Fruit fly (Drosophila melanogaster) whole organism, embryonic: Measurements from ENCODE around the gene NELF-B.
A peak's percentile ranks its signal among the peaks of the same experiment; 100 is the strongest.

Source experiments
- Aef1 ChIP-seq: fragments of 200-800 bp; sonication (Bioruptor generic); IDR thresholded peaks from 3 replicates; pipeline ENCODE4 v1.3.6; 2022; ENCODE audit warnings: missing biosample characterization, missing genetic modification characterization
- CG10321 ChIP-seq: fragments of 200-800 bp; sonication (Bioruptor generic); IDR thresholded peaks from 2 replicates; pipeline ENCODE4 v1.3.6; 2022; ENCODE audit warnings: missing biosample characterization, missing genetic modification characterization
- CG11696 ChIP-seq: fragments of 200-800 bp; sonication (Bioruptor generic); IDR thresholded peaks from 2 replicates; pipeline ENCODE4 v1.3.6; 2022; ENCODE audit warnings: missing biosample characterization, missing genetic modification characterization
- CG12219 ChIP-seq: fragments of 200-800 bp; sonication (Bioruptor generic); optimal IDR thresholded peaks from 3 replicates; lab custom pipeline; 2018; ENCODE audit warnings: missing biosample characterization, mild to moderate bottlenecking, missing genetic modification characterization
- CG15696 ChIP-seq: fragments of 200-800 bp; sonication (Bioruptor generic); optimal IDR thresholded peaks from 2 replicates; lab custom pipeline; 2019; ENCODE audit warnings: missing biosample characterization, mild to moderate bottlenecking, missing genetic modification characterization, moderate library complexity
- CG1603 ChIP-seq: fragments of 200-800 bp; sonication (Bioruptor generic); optimal IDR thresholded peaks from 2 replicates; lab custom pipeline; 2019; ENCODE audit warnings: missing biosample characterization, mild to moderate bottlenecking, missing genetic modification characterization, moderate library complexity
- CG16813 ChIP-seq: fragments of 200-800 bp; sonication (Bioruptor generic); IDR thresholded peaks from 3 replicates; pipeline ENCODE4 v1.3.6; 2022; ENCODE audit warnings: missing biosample characterization, missing genetic modification characterization; ENCODE audit not compliant: partially characterized antibody
- CG17359 ChIP-seq: fragments of 200-800 bp; sonication (Bioruptor generic); optimal IDR thresholded peaks from 3 replicates; lab custom pipeline; 2018; ENCODE audit warnings: missing biosample characterization, mild to moderate bottlenecking, missing genetic modification characterization, moderate library complexity
- CG18011 ChIP-seq: fragments of 200-800 bp; sonication (Bioruptor generic); optimal IDR thresholded peaks from 2 replicates; lab custom pipeline; 2017; ENCODE audit warnings: missing biosample characterization, missing genetic modification characterization, mild to moderate bottlenecking, moderate library complexity, missing genotype
- CG18764 ChIP-seq: fragments of 200-800 bp; sonication (Bioruptor generic); optimal IDR thresholded peaks from 3 replicates; lab custom pipeline; 2016; ENCODE audit warnings: missing biosample characterization, missing genetic modification characterization
- CG2199 ChIP-seq: fragments of 200-800 bp; sonication (Bioruptor generic); IDR thresholded peaks from 3 replicates; pipeline ENCODE4 v1.3.6; 2022; ENCODE audit warnings: missing biosample characterization, missing genetic modification characterization
- CG2875 ChIP-seq: fragments of 200-800 bp; sonication (Bioruptor generic); optimal IDR thresholded peaks from 2 replicates; lab custom pipeline; 2017; ENCODE audit warnings: missing biosample characterization, mild to moderate bottlenecking, missing genetic modification characterization, missing genetic modification reagents
- CG3995 ChIP-seq: fragments of 200-800 bp; sonication (Bioruptor generic); optimal IDR thresholded peaks from 3 replicates; lab custom pipeline; 2016; ENCODE audit warnings: missing biosample characterization, missing genetic modification characterization
- CG4617 ChIP-seq: fragments of 200-800 bp; sonication (Bioruptor generic); optimal IDR thresholded peaks from 3 replicates; lab custom pipeline; 2016; ENCODE audit warnings: missing biosample characterization, missing genetic modification characterization, borderline replicate concordance
- CG8281 ChIP-seq: fragments of 200-800 bp; sonication (Bioruptor generic); optimal IDR thresholded peaks from 2 replicates; lab custom pipeline; 2018; ENCODE audit warnings: missing biosample characterization, mild to moderate bottlenecking, missing genetic modification characterization, moderate library complexity
- CG8924 ChIP-seq: fragments of 200-800 bp; optimal IDR thresholded peaks from 3 replicates; lab custom pipeline; 2019; ENCODE audit warnings: missing biosample characterization, mild to moderate bottlenecking, missing genetic modification characterization, moderate library complexity
- CG9797 ChIP-seq: fragments of 200-800 bp; sonication (Bioruptor generic); optimal IDR thresholded peaks from 3 replicates; lab custom pipeline; 2018; ENCODE audit warnings: missing biosample characterization, mild to moderate bottlenecking, missing genetic modification characterization
- ERR ChIP-seq: fragments of 200-800 bp; sonication (Bioruptor generic); optimal IDR thresholded peaks from 2 replicates; lab custom pipeline; 2016; ENCODE audit warnings: missing biosample characterization, missing genetic modification characterization
- Jarid2 ChIP-seq: fragments of 200-800 bp; sonication (Bioruptor generic); optimal IDR thresholded peaks from 3 replicates; lab custom pipeline; 2017; ENCODE audit warnings: mild to moderate bottlenecking, missing biosample characterization, missing genetic modification reagents, missing genetic modification characterization
- MESR4 ChIP-seq: fragments of 200-800 bp; sonication (Bioruptor generic); optimal IDR thresholded peaks from 2 replicates; lab custom pipeline; 2018; ENCODE audit warnings: missing biosample characterization, mild to moderate bottlenecking, missing genetic modification characterization, moderate library complexity
- MTF-1 ChIP-seq: fragments of 200-800 bp; sonication (Bioruptor generic); optimal IDR thresholded peaks from 2 replicates; lab custom pipeline; 2018; ENCODE audit warnings: missing biosample characterization, mild to moderate bottlenecking, missing genetic modification characterization, borderline replicate concordance
- Med ChIP-seq: fragments of 200-800 bp; sonication (Bioruptor generic); peaks from one replicate; lab custom pipeline; 2016; ENCODE audit warnings: missing biosample characterization, missing genetic modification characterization, mild to moderate bottlenecking, inconsistent platforms, moderate library complexity
- Mrtf ChIP-seq: fragments of 200-800 bp; sonication (Bioruptor generic); IDR thresholded peaks from 3 replicates; pipeline ENCODE4 v1.3.6; 2022; ENCODE audit warnings: missing biosample characterization, missing genetic modification characterization
- NC2β ChIP-seq: fragments of 200-800 bp; sonication (Bioruptor generic); optimal IDR thresholded peaks from 2 replicates; lab custom pipeline; 2016; ENCODE audit warnings: missing biosample characterization, missing genetic modification characterization
- Oli ChIP-seq: fragments of 200-800 bp; sonication (Bioruptor generic); optimal IDR thresholded peaks from 2 replicates; lab custom pipeline; 2018; ENCODE audit warnings: missing biosample characterization, mild to moderate bottlenecking, missing genetic modification characterization, moderate library complexity
- Optix ChIP-seq: fragments of 200-800 bp; sonication (Bioruptor generic); IDR thresholded peaks from 3 replicates; pipeline ENCODE4 v1.3.6; 2022; ENCODE audit warnings: missing biosample characterization, missing genetic modification characterization
- Pdp1 ChIP-seq, 2 experiments: fragments of 200-800 bp; sonication (Bioruptor generic); optimal IDR thresholded peaks; 3 replicates each; lab custom pipeline; 2016; ENCODE audit warnings: missing biosample characterization in 2 of 2, missing genetic modification characterization in 2 of 2, mild to moderate bottlenecking in 1 of 2, moderate library complexity in 1 of 2
- Sox100B ChIP-seq: fragments of 200-800 bp; sonication (Bioruptor generic); optimal IDR thresholded peaks from 3 replicates; lab custom pipeline; 2018; ENCODE audit warnings: missing biosample characterization, mild to moderate bottlenecking, missing genetic modification characterization
- TFAM ChIP-seq: fragments of 200-800 bp; sonication (Bioruptor generic); optimal IDR thresholded peaks from 2 replicates; lab custom pipeline; 2017; ENCODE audit warnings: missing biosample characterization, missing genetic modification characterization, inconsistent platforms
- Trl ChIP-seq, 3 experiments: fragments of >200 bp in 2 of 3; fragments of 200-800 bp in 1 of 3; sonication (Bioruptor generic) in 1 of 3; optimal IDR thresholded peaks; 2 replicates in 1 of 3; 3 replicates in 2 of 3; lab custom pipeline; 2016 to 2017; ENCODE audit warnings: missing biosample characterization in 1 of 3, missing genetic modification characterization in 1 of 3
- bab2 ChIP-seq: fragments of 200-800 bp; sonication (Bioruptor generic); optimal IDR thresholded peaks from 2 replicates; lab custom pipeline; 2016; ENCODE audit warnings: missing biosample characterization, missing genetic modification characterization
- crc ChIP-seq: fragments of 200-800 bp; sonication (Bioruptor generic); optimal IDR thresholded peaks from 2 replicates; lab custom pipeline; 2016; ENCODE audit warnings: missing biosample characterization, missing genetic modification characterization
- dimm ChIP-seq: fragments of 200-800 bp; sonication (Bioruptor generic); IDR thresholded peaks from 2 replicates; pipeline ENCODE4 v1.3.6; 2022; ENCODE audit warnings: missing biosample characterization, missing genetic modification characterization
- her ChIP-seq: fragments of 200-800 bp; sonication (Bioruptor generic); optimal IDR thresholded peaks from 2 replicates; lab custom pipeline; 2016; ENCODE audit warnings: missing biosample characterization, missing genetic modification characterization
- inv ChIP-seq: fragments of 200-800 bp; sonication (Bioruptor generic); IDR thresholded peaks from 2 replicates; pipeline ENCODE4 v1.3.6; 2022; ENCODE audit warnings: missing biosample characterization, missing genetic modification characterization; ENCODE audit not compliant: partially characterized antibody
- lab ChIP-seq: fragments of 200-800 bp; sonication (Bioruptor generic); optimal IDR thresholded peaks from 3 replicates; lab custom pipeline; 2017; ENCODE audit warnings: missing biosample characterization, missing genetic modification characterization, mild to moderate bottlenecking, moderate library complexity, missing genetic modification reagents
- mam ChIP-seq: fragments of 200-800 bp; sonication (Bioruptor generic); optimal IDR thresholded peaks from 3 replicates; lab custom pipeline; 2016; ENCODE audit warnings: missing biosample characterization, missing genetic modification characterization
- pfk ChIP-seq: fragments of 200-800 bp; sonication (Bioruptor generic); optimal IDR thresholded peaks from 2 replicates; lab custom pipeline; 2018; ENCODE audit warnings: missing biosample characterization, mild to moderate bottlenecking, missing genetic modification characterization, moderate library complexity
- prd ChIP-seq, 3 experiments: fragments of >200 bp in 2 of 3; fragments of 200-800 bp in 1 of 3; sonication (Bioruptor generic) in 1 of 3; optimal IDR thresholded peaks in 2 of 3; IDR thresholded peaks in 1 of 3; 2 replicates in 2 of 3; 3 replicates in 1 of 3; pipeline versions ENCODE4 v1.3.6 to Lab custom; 2017 to 2022; ENCODE audit warnings: missing biosample characterization in 1 of 3, missing genetic modification characterization in 1 of 3
- run ChIP-seq: fragments of 200-800 bp; sonication (Bioruptor generic); optimal IDR thresholded peaks from 3 replicates; lab custom pipeline; 2018; ENCODE audit warnings: missing biosample characterization, mild to moderate bottlenecking, missing genetic modification characterization
- salm ChIP-seq: fragments of 200-800 bp; sonication (Bioruptor generic); optimal IDR thresholded peaks from 2 replicates; lab custom pipeline; 2018; ENCODE audit warnings: missing biosample characterization, mild to moderate bottlenecking, missing genetic modification characterization
- tin ChIP-seq: fragments of 200-800 bp; sonication (Bioruptor generic); optimal IDR thresholded peaks from 3 replicates; lab custom pipeline; 2016; ENCODE audit warnings: missing biosample characterization, missing genetic modification characterization
- unc-4 ChIP-seq: fragments of 200-800 bp; sonication (Bioruptor generic); IDR thresholded peaks from 2 replicates; pipeline ENCODE4 v1.3.6; 2022; ENCODE audit warnings: missing biosample characterization, missing genetic modification characterization; ENCODE audit not compliant: partially characterized antibody
- zf30C ChIP-seq: fragments of 200-800 bp; sonication (Bioruptor generic); optimal IDR thresholded peaks from 3 replicates; lab custom pipeline; 2018; ENCODE audit warnings: missing biosample characterization, mild to moderate bottlenecking, missing genetic modification characterization
- zfh1 ChIP-seq: fragments of 200-800 bp; sonication (Bioruptor generic); IDR thresholded peaks from 3 replicates; pipeline ENCODE4 v1.3.6; 2022; ENCODE audit warnings: missing biosample characterization, missing genetic modification characterization

Gene NELF-B

dm6 chrX:7737156-7737771, 9.1 kb upstream of the NELF-B start (continued):
- TF ChIP-seq pfk (GFP tag; lab: Kevin White, UChicago) (no peak), CG2875 (no peak), inv (no peak)

DNA sequence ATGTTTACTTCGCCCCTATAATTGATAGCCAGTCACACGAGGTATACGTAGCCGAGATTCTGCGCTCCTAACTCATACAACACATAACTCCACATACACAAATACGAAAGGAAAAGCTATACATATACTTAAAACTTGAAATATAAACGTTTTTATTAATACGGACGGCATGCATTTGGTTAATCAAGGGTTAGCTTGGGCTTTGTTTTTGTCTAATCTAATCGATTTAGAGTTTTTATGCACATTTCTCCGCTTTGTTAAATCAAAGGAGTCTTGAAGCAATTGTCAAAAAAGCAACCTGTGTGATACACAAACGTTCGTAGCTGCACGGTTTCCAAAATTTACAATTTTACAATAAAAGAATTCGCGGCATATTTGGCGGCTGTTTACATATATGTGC, 8.4 kb upstream of the NELF-B start, which contains the start of gene Tom40:
Gene Tom40, plus strand, starts transcription at position 301 of the 400 bp plus-strand sequence.
- TF ChIP-seq CG17359 (tag; lab: Kevin White, UChicago) (no peak), CG18764 (GFP tag; lab: Kevin White, UChicago) (no peak), run (tag; lab: Kevin White, UChicago) (no peak), Jarid2 (no peak)

DNA sequence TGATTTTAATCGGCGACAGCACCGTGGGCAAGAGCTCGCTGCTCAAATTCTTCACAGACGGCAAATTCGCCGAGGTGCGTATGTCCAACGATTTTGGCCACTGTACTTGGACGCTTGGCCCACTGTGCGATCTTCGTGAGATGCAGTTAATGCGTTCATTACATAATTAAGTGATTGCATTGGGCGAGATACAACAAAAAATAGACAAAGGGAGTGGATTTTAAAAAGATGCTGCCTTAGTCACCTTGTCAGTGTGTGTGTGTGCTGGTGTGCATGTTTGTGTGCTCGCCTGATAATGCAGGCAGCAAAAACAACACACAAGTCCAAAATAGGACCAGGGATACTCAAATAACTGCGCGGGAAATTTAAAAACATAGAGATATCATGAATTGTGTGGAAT, 7.1 kb upstream of the NELF-B start:
- peak in 1 of 2 experiments; percentile 94 for TF ChIP-seq Pdp1 (GFP tag; optimal IDR thresholded peaks at IDR 0.05; lab: Kevin White, UChicago)
- no peak for TF ChIP-seq Optix
- no peak for TF ChIP-seq Mrtf (GFP tag; lab: Robert Waterston, UW)
- TF ChIP-seq prd (optimal IDR thresholded peaks at IDR 0.05; lab: Kevin White, UChicago), result no peak
- TF ChIP-seq prd (GFP tag; IDR thresholded peaks at IDR 0.05; lab: Robert Waterston, UW), result no peak
- TF ChIP-seq CG9797, result no peak
- no peak for TF ChIP-seq unc-4 (GFP tag; lab: Robert Waterston, UW)
- TF ChIP-seq Med (GFP tag; lab: Kevin White, UChicago), result peak; percentile 66
- no peak for TF ChIP-seq CG4617
- TF ChIP-seq salm (tag; lab: Kevin White, UChicago), result no peak
- TF ChIP-seq CG12219 (GFP tag; lab: Kevin White, UChicago), result no peak
- no peak for TF ChIP-seq crc (GFP tag; lab: Kevin White, UChicago)
- TF ChIP-seq CG18011 (GFP tag; lab: Kevin White, UChicago), result no peak
- TF ChIP-seq TFAM (GFP tag; lab: Kevin White, UChicago), result no peak
- TF ChIP-seq lab (GFP tag; lab: Kevin White, UChicago), result no peak
- TF ChIP-seq MTF-1 (GFP tag; lab: Kevin White, UChicago), result no peak
- TF ChIP-seq CG3995 (GFP tag; lab: Kevin White, UChicago), result no peak
- TF ChIP-seq dimm, result no peak
- 0 out of 3 replicates have a peak, but pooled peaks have one; percentile 13 for TF ChIP-seq Aef1
- TF ChIP-seq CG8924 (tag; lab: Kevin White, UChicago), result no peak
- TF ChIP-seq MESR4 (GFP tag; lab: Kevin White, UChicago), result peak; percentile 38
- no peak for TF ChIP-seq CG16813 (GFP tag; lab: Robert Waterston, UW)
- no peak for TF ChIP-seq CG2199 (GFP tag; lab: Robert Waterston, UW)
- TF ChIP-seq tin (GFP tag; lab: Kevin White, UChicago), result no peak
- TF ChIP-seq CG8281, result no peak
- TF ChIP-seq Sox100B (GFP tag; lab: Kevin White, UChicago), result no peak
- no peak for TF ChIP-seq CG11696
- TF ChIP-seq bab2 (GFP tag; lab: Kevin White, UChicago), result no peak
- TF ChIP-seq CG10321 (GFP tag; lab: Robert Waterston, UW), result no peak
- TF ChIP-seq NC2β (GFP tag; lab: Kevin White, UChicago), result no peak
- TF ChIP-seq CG15696, result no peak
- TF ChIP-seq CG1603 (tag; lab: Kevin White, UChicago), result peak; percentile 29
- no peak for TF ChIP-seq zf30C (GFP tag; lab: Kevin White, UChicago)
- no peak for TF ChIP-seq Trl (optimal IDR thresholded peaks at IDR 0.05; lab: Kevin White, UChicago)
- TF ChIP-seq Trl (GFP tag; optimal IDR thresholded peaks at IDR 0.05; lab: Kevin White, UChicago), result no peak
- TF ChIP-seq her (GFP tag; lab: Kevin White, UChicago), result no peak
- no peak for TF ChIP-seq Oli (tag; lab: Kevin White, UChicago)
- 0 out of 3 replicates have a peak, but pooled peaks have one; percentile 9 for TF ChIP-seq zfh1
- no peak for TF ChIP-seq mam
- no peak for TF ChIP-seq ERR
